Fruit fly (Drosophila melanogaster): Measurements from ENCODE around the gene tal-2A.
A peak's percentile ranks its signal among the peaks of the same experiment; 100 is the strongest.

The tal-2A gene

DNA sequence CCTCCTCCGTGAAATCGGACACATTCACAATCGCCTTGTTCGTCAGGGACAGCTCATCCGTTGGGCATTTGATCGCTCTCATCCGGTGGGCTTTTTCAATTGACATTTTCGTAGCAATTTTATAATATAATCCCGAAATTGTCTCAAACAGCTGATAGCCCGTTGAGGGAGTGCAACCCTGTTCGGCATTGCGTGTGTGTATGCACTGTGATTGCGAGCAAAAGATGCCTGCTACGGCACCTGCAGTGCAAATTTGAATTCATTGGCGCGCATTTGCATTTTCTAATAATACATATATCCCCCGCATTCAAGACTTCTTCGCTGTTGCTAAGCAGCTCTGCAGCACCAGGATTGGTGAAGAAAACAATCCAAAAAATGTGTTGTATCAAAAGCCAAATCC is 24.9 kb downstream of the tal-2A start, which contains the start of gene Nsf2 (continued):
- TF ChIP-seq dm (GFP tag; optimal IDR thresholded peaks at IDR 0.05) (peak; percentile 7), zen2 (GFP tag; IDR thresholded peaks at IDR 0.05; ENCODE audit: partially characterized antibody) (no peak), CG11247 (GFP tag; IDR thresholded peaks at IDR 0.05) (no peak), CG4404 (GFP tag; IDR thresholded peaks at IDR 0.05) (no peak), pzg (GFP tag; optimal IDR thresholded peaks at IDR 0.05) (peak; percentile 91), ro (GFP tag; IDR thresholded peaks at IDR 0.05) (no peak), dysf (GFP tag; IDR thresholded peaks at IDR 0.05) (0 out of 3 replicates have a peak, but pooled peaks have one; percentile 28), gcm (GFP tag; optimal IDR thresholded peaks at IDR 0.05) (peak; percentile 23), HLH4C (GFP tag; IDR thresholded peaks at IDR 0.05; ENCODE audit: partially characterized antibody) (no peak), slou (GFP tag; optimal IDR thresholded peaks at IDR 0.05) (no peak), grau (tag; optimal IDR thresholded peaks at IDR 0.05) (peak; percentile 44), shn (GFP tag; optimal IDR thresholded peaks at IDR 0.05) (peak; percentile 29), ara (GFP tag; IDR thresholded peaks at IDR 0.05) (no peak), CG12744 (GFP tag; optimal IDR thresholded peaks at IDR 0.05) (no peak), CG11504 (tag; optimal IDR thresholded peaks at IDR 0.05) (peak; percentile 37), CG4617 (GFP tag; optimal IDR thresholded peaks at IDR 0.05; ENCODE audit: borderline replicate concordance) (peak; percentile 86), Elba2 (GFP tag; optimal IDR thresholded peaks at IDR 0.05) (no peak), CG3838 (GFP tag; optimal IDR thresholded peaks at IDR 0.05) (no peak), Med (GFP tag) (peak; percentile 75), CG17328 (GFP tag; IDR thresholded peaks at IDR 0.05) (no peak), CG32767 (GFP tag; IDR thresholded peaks at IDR 0.05) (peak; percentile 100), Sry-δ (GFP tag; optimal IDR thresholded peaks at IDR 0.05) (peak; percentile 48), CG16815 (GFP tag; optimal IDR thresholded peaks at IDR 0.05) (no peak), ac (GFP tag; optimal IDR thresholded peaks at IDR 0.05) (no peak), pan (optimal IDR thresholded peaks at IDR 0.05) (no peak), pan (GFP tag; optimal IDR thresholded peaks at IDR 0.05 in 1 of 2, IDR thresholded peaks at IDR 0.05 in 1 of 2) (no peak), CG10267 (tag; optimal IDR thresholded peaks at IDR 0.05) (peak; percentile 43), ci (GFP tag; IDR thresholded peaks at IDR 0.05) (peak; percentile 52; the same call in 2 of the 3 replicates), CG2678 (tag; optimal IDR thresholded peaks at IDR 0.05) (no peak), CG30020 (tag; optimal IDR thresholded peaks at IDR 0.05) (peak; percentile 24), CG14050 (GFP tag; IDR thresholded peaks at IDR 0.05) (no peak), CG4730 (GFP tag; IDR thresholded peaks at IDR 0.05) (no peak), CG13287 (GFP tag; IDR thresholded peaks at IDR 0.05; ENCODE audit: partially characterized antibody) (peak; percentile 51; the same call in 1 of the 2 replicates), CG17912 (GFP tag; optimal IDR thresholded peaks at IDR 0.05) (peak; percentile 34), CG12942 (GFP tag; optimal IDR thresholded peaks at IDR 0.05) (no peak), otp (GFP tag; IDR thresholded peaks at IDR 0.05) (no peak), wek (GFP tag; optimal IDR thresholded peaks at IDR 0.05) (peak; percentile 14), h (optimal IDR thresholded peaks at IDR 0.05) (no peak), bab2 (GFP tag; optimal IDR thresholded peaks at IDR 0.05) (no peak), HLHmδ (GFP tag; optimal IDR thresholded peaks at IDR 0.05) (peak; percentile 82), CG7839 (tag; optimal IDR thresholded peaks at IDR 0.05) (peak; percentile 12), CG17361 (GFP tag; IDR thresholded peaks at IDR 0.05) (peak; percentile 28; the same call in 1 of the 3 replicates), CG8765 (GFP tag; IDR thresholded peaks at IDR 0.05) (no peak), Rx (GFP tag; IDR thresholded peaks at IDR 0.05) (no peak), CG7987 (GFP tag; optimal IDR thresholded peaks at IDR 0.05) (peak; percentile 62), bcd (GFP tag; optimal IDR thresholded peaks at IDR 0.05) (peak; percentile 15), CG6791 (GFP tag; IDR thresholded peaks at IDR 0.05; ENCODE audit: partially characterized antibody) (peak; percentile 59; the same call in 2 of the 3 replicates), NC2β (GFP tag; optimal IDR thresholded peaks at IDR 0.05) (peak; percentile 20), CG2712 (tag; optimal IDR thresholded peaks at IDR 0.05) (peak; percentile 8), CG6813 (GFP tag; optimal IDR thresholded peaks at IDR 0.05) (no peak), Lpt (GFP tag; optimal IDR thresholded peaks at IDR 0.05) (no peak), Neu2 (GFP tag; optimal IDR thresholded peaks at IDR 0.05; ENCODE audit: borderline replicate concordance) (no peak)

All from whole organism, embryonic.